Fruit fly (Drosophila melanogaster) Kc167 (cell line): Measurements from ENCODE around the gene CG18417.

Source experiments
- Myc ChIP-seq: fragments of >200 bp; optimal IDR thresholded peaks from 2 replicates; lab custom pipeline; 2017; ENCODE audit warnings: missing external identifiers
- Sin3A ChIP-seq: fragments of >200 bp; optimal IDR thresholded peaks from 2 replicates; lab custom pipeline; 2018; ENCODE audit warnings: missing external identifiers
- h ChIP-seq: fragments of >200 bp; optimal IDR thresholded peaks from 3 replicates; lab custom pipeline; 2018; ENCODE audit warnings: missing external identifiers
- insv ChIP-seq: fragments of >200 bp; optimal IDR thresholded peaks from 3 replicates; lab custom pipeline; 2018; ENCODE audit warnings: missing external identifiers
- psq ChIP-seq: fragments of >200 bp; optimal IDR thresholded peaks from 2 replicates; lab custom pipeline; 2017; ENCODE audit warnings: missing external identifiers
- ttk ChIP-seq: sonication (Bioruptor generic); optimal IDR thresholded peaks from 2 replicates; lab custom pipeline; 2017; ENCODE audit warnings: missing external identifiers

Gene CG18417

dm6 chr3L:7422578-7422977 is 22.7 kb downstream of the CG18417 start:
- TF ChIP-seq h (lab: Kevin White, UChicago): no peak
- no peak for TF ChIP-seq Sin3A (lab: Kevin White, UChicago)
- no peak for TF ChIP-seq psq (lab: Kevin White, UChicago)
- TF ChIP-seq Myc (lab: Kevin White, UChicago): no peak
- TF ChIP-seq insv (lab: Kevin White, UChicago): no peak
- TF ChIP-seq ttk: no peak

dm6 chr3L:7423517-7423916 is 23.6 kb downstream of the CG18417 start, which contains the start of gene CG42458:
Gene CG42458 (plus strand): TSS chr3L:7423827.
- no peak for TF ChIP-seq insv (lab: Kevin White, UChicago)
- TF ChIP-seq ttk: no peak
- no peak for TF ChIP-seq psq (lab: Kevin White, UChicago)
- no peak for TF ChIP-seq Myc (lab: Kevin White, UChicago)
- TF ChIP-seq Sin3A (lab: Kevin White, UChicago): no peak
- TF ChIP-seq h (lab: Kevin White, UChicago): no peak

- TF ChIP-seq insv (lab: Kevin White, UChicago) (no peak), Myc (lab: Kevin White, UChicago) (no peak), ttk (no peak), psq (lab: Kevin White, UChicago) (no peak), Sin3A (lab: Kevin White, UChicago) (no peak), h (lab: Kevin White, UChicago) (no peak)
These were observed 32.4 kb downstream of the CG18417 start for dm6 chr3L:7432265-7432664.

dm6 chr3L:7432811-7433324 is 33.0 kb downstream of the CG18417 start:
- TF ChIP-seq h (lab: Kevin White, UChicago) (no peak), Sin3A (lab: Kevin White, UChicago) (no peak), Myc (lab: Kevin White, UChicago) (no peak), ttk (no peak), insv (lab: Kevin White, UChicago) (no peak), psq (lab: Kevin White, UChicago) (no peak)

dm6 chr3L:7433325-7433827 is 33.5 kb downstream of the CG18417 start:
- TF ChIP-seq Myc (lab: Kevin White, UChicago) (no peak), Sin3A (lab: Kevin White, UChicago) (no peak), insv (lab: Kevin White, UChicago) (no peak), ttk (no peak), h (lab: Kevin White, UChicago) (no peak), psq (lab: Kevin White, UChicago) (no peak)

- TF ChIP-seq h (lab: Kevin White, UChicago) (no peak), Sin3A (lab: Kevin White, UChicago) (no peak), Myc (lab: Kevin White, UChicago) (no peak), insv (lab: Kevin White, UChicago) (no peak), psq (lab: Kevin White, UChicago) (no peak), ttk (no peak)
These were observed 34.3 kb downstream of the CG18417 start for dm6 chr3L:7434198-7434597.

dm6 chr3L:7434715-7435653 is 35.1 kb downstream of the CG18417 start, which contains the start of gene Rac2:
Gene Rac2 (minus strand): TSS chr3L:7435190.
- no peak for TF ChIP-seq ttk
- TF ChIP-seq insv (lab: Kevin White, UChicago): no peak
- no peak for TF ChIP-seq Sin3A (lab: Kevin White, UChicago)
- TF ChIP-seq psq (lab: Kevin White, UChicago): no peak
- TF ChIP-seq h (lab: Kevin White, UChicago): no peak
- TF ChIP-seq Myc (lab: Kevin White, UChicago): no peak

dm6 chr3L:7437366-7437765 is 37.5 kb downstream of the CG18417 start, which contains the start of gene CG14835:
Gene CG14835 (minus strand): TSS chr3L:7437466.
- no peak for TF ChIP-seq Sin3A (lab: Kevin White, UChicago)
- TF ChIP-seq ttk: no peak
- no peak for TF ChIP-seq insv (lab: Kevin White, UChicago)
- TF ChIP-seq Myc (lab: Kevin White, UChicago): no peak
- TF ChIP-seq h (lab: Kevin White, UChicago): no peak
- TF ChIP-seq psq (lab: Kevin White, UChicago): no peak

dm6 chr3L:7439305-7439704 is 39.4 kb downstream of the CG18417 start, which contains the start of gene sphinx1:
Gene sphinx1 (minus strand): TSS chr3L:7439405.
- TF ChIP-seq h (lab: Kevin White, UChicago) (no peak), Myc (lab: Kevin White, UChicago) (no peak), insv (lab: Kevin White, UChicago) (no peak), psq (lab: Kevin White, UChicago) (no peak), ttk (no peak), Sin3A (lab: Kevin White, UChicago) (no peak)

dm6 chr3L:7440633-7441032 is 40.8 kb downstream of the CG18417 start, which contains the start of gene sphinx2:
Gene sphinx2 (minus strand): TSS chr3L:7440733.
- TF ChIP-seq h (lab: Kevin White, UChicago) (no peak), Sin3A (lab: Kevin White, UChicago) (no peak), Myc (lab: Kevin White, UChicago) (no peak), ttk (no peak), insv (lab: Kevin White, UChicago) (no peak), psq (lab: Kevin White, UChicago) (no peak)

dm6 chr3L:7449097-7449496 is 49.2 kb downstream of the CG18417 start:
- no peak for TF ChIP-seq ttk
